Worm (Caenorhabditis elegans) whole organism, young adult: ENCODE results near the gene phyh-1.

Experiments used
- B0019.2 ChIP-seq: fragments of 200-800 bp; sonication (Bioruptor generic); conservative IDR thresholded peaks from 2 replicates; pipeline ENCODE4 v1.3.6; 2022; ENCODE audit warnings: missing genetic modification reagents, missing genetic modification characterization, missing compliant biosample characterization
- B0035.1 ChIP-seq: sonication (generic microtip); optimal IDR thresholded peaks from 2 replicates; lab custom pipeline; 2016; ENCODE audit warnings: missing genetic modification characterization, mild to moderate bottlenecking, missing compliant biosample characterization, missing genotype, missing genetic modification reagents
- F23B12.7 ChIP-seq: sonication (generic microtip); optimal IDR thresholded peaks from 2 replicates; lab custom pipeline; 2017; ENCODE audit warnings: missing genetic modification characterization, mild to moderate bottlenecking, missing compliant biosample characterization, antibody characterized with exemption, moderate library complexity; ENCODE audit not compliant: insufficient read depth
- F33H1.4 ChIP-seq: fragments of 200-800 bp; sonication (Bioruptor generic); IDR thresholded peaks from 2 replicates; pipeline ENCODE4 v1.3.6; 2022; ENCODE audit warnings: missing genetic modification reagents, missing genetic modification characterization, missing compliant biosample characterization
- F37B4.10 ChIP-seq: fragments of 200-800 bp; sonication (Bioruptor generic); IDR thresholded peaks from 2 replicates; pipeline ENCODE4 v1.3.6; 2022; ENCODE audit warnings: missing genetic modification characterization, missing compliant biosample characterization
- F55B11.4 ChIP-seq: sonication (generic microtip); optimal IDR thresholded peaks from 2 replicates; lab custom pipeline; 2016; ENCODE audit warnings: missing compliant biosample characterization, missing genetic modification characterization, borderline replicate concordance; ENCODE audit not compliant: insufficient read depth
- K12H6.12 ChIP-seq: fragments of 200-800 bp; sonication (Bioruptor generic); optimal IDR thresholded peaks from 2 replicates; lab custom pipeline; 2018; ENCODE audit warnings: mild to moderate bottlenecking, missing genetic modification characterization, missing compliant biosample characterization
- T26A5.8 ChIP-seq: sonication (generic microtip); optimal IDR thresholded peaks from 2 replicates; lab custom pipeline; 2016; ENCODE audit warnings: missing genetic modification characterization, missing compliant biosample characterization
- aptf-2 ChIP-seq: fragments of 200-800 bp; sonication (Bioruptor generic); conservative IDR thresholded peaks from 2 replicates; pipeline ENCODE4 v1.3.6; 2022; ENCODE audit warnings: missing genetic modification reagents, missing genetic modification characterization, missing compliant biosample characterization
- aptf-3 ChIP-seq: fragments of 200-800 bp; sonication (Bioruptor generic); IDR thresholded peaks from 2 replicates; pipeline ENCODE4 v1.3.6; 2022; ENCODE audit warnings: missing genetic modification characterization, missing compliant biosample characterization
- attf-5 ChIP-seq: fragments of 200-800 bp; sonication (Bioruptor generic); optimal IDR thresholded peaks from 2 replicates; lab custom pipeline; 2018; ENCODE audit warnings: mild to moderate bottlenecking, missing genetic modification characterization, missing compliant biosample characterization
- attf-6 ChIP-seq: fragments of 200-800 bp; sonication (Bioruptor generic); IDR thresholded peaks from 2 replicates; pipeline ENCODE4 v1.3.6; 2022; ENCODE audit warnings: missing genetic modification reagents, missing genetic modification characterization, missing compliant biosample characterization
- bed-1 ChIP-seq: fragments of 200-800 bp; sonication (Bioruptor generic); IDR thresholded peaks from 2 replicates; pipeline ENCODE4 v1.3.6; 2022; ENCODE audit warnings: missing genetic modification reagents, missing genetic modification characterization, missing compliant biosample characterization
- bed-2 ChIP-seq: fragments of 200-800 bp; sonication (Bioruptor generic); IDR thresholded peaks from 2 replicates; pipeline ENCODE4 v1.3.6; 2022; ENCODE audit warnings: missing genetic modification reagents, missing genetic modification characterization, missing compliant biosample characterization
- cebp-1 ChIP-seq, 2 experiments: fragments of 200-800 bp in 1 of 2; sonication (Bioruptor generic) in 1 of 2; sonication (generic microtip) in 1 of 2; IDR thresholded peaks in 1 of 2; optimal IDR thresholded peaks in 1 of 2; 2 replicates each; pipeline versions ENCODE4 v1.3.6 to Lab custom; 2017 to 2022; ENCODE audit warnings: missing compliant biosample characterization in 2 of 2, missing genetic modification characterization in 2 of 2, mild to moderate bottlenecking in 1 of 2, missing genetic modification reagents in 1 of 2, moderate library complexity in 1 of 2
- ceh-40 ChIP-seq: fragments of 200-800 bp; sonication (Bioruptor generic); IDR thresholded peaks from 2 replicates; pipeline ENCODE4 v1.3.6; 2022; ENCODE audit warnings: missing genetic modification characterization, missing compliant biosample characterization
- ceh-58 ChIP-seq: fragments of 200-800 bp; sonication (Bioruptor generic); IDR thresholded peaks from 2 replicates; pipeline ENCODE4 v1.3.6; 2022; ENCODE audit warnings: missing genetic modification characterization, missing compliant biosample characterization
- chd-7 ChIP-seq: sonication (generic microtip); optimal IDR thresholded peaks from 2 replicates; lab custom pipeline; 2016; ENCODE audit warnings: mild to moderate bottlenecking, missing genetic modification characterization, moderate library complexity, missing compliant biosample characterization
- efl-1 ChIP-seq: fragments of 150-350 bp; optimal IDR thresholded peaks from 2 replicates; lab custom pipeline; 2014; ENCODE audit warnings: missing biosample characterization, missing genetic modification reagents, missing genetic modification characterization
- egl-18 ChIP-seq: fragments of 200-800 bp; sonication (Bioruptor generic); IDR thresholded peaks from 2 replicates; pipeline ENCODE4 v1.3.6; 2022; ENCODE audit warnings: missing genetic modification reagents, missing genetic modification characterization, missing compliant biosample characterization
- egrh-3 ChIP-seq: fragments of 200-800 bp; sonication (Bioruptor generic); IDR thresholded peaks from 2 replicates; pipeline ENCODE4 v1.3.6; 2022; ENCODE audit warnings: missing genetic modification reagents, missing genetic modification characterization, missing compliant biosample characterization
- him-1 ChIP-seq: sonication (generic microtip); optimal IDR thresholded peaks from 2 replicates; lab custom pipeline; 2016; ENCODE audit warnings: missing genotype, missing genetic modification reagents, missing genetic modification characterization, missing compliant biosample characterization
- hmg-1.2 ChIP-seq: fragments of 200-800 bp; sonication (Bioruptor generic); IDR thresholded peaks from 2 replicates; pipeline ENCODE4 v1.3.6; 2022; ENCODE audit warnings: missing genetic modification reagents, missing genetic modification characterization, missing compliant biosample characterization
- hmg-20 ChIP-seq: fragments of 200-800 bp; sonication (Bioruptor generic); IDR thresholded peaks from 2 replicates; pipeline ENCODE4 v1.3.6; 2022; ENCODE audit warnings: missing genetic modification reagents, missing genetic modification characterization, missing compliant biosample characterization
- lag-1 ChIP-seq: fragments of 200-800 bp; sonication (Bioruptor generic); IDR thresholded peaks from 2 replicates; pipeline ENCODE4 v1.3.6; 2022; ENCODE audit warnings: missing genetic modification reagents, missing genetic modification characterization, missing compliant biosample characterization
- let-526 ChIP-seq: fragments of 200-800 bp; sonication (Bioruptor generic); IDR thresholded peaks from 2 replicates; pipeline ENCODE4 v1.3.6; 2022; ENCODE audit warnings: missing genetic modification reagents, missing genetic modification characterization, missing compliant biosample characterization
- madf-10 ChIP-seq: sonication (generic microtip); optimal IDR thresholded peaks from 2 replicates; lab custom pipeline; 2016; ENCODE audit warnings: mild to moderate bottlenecking, missing genetic modification characterization, missing compliant biosample characterization
- mes-4 ChIP-seq: sonication (generic microtip); optimal IDR thresholded peaks from 2 replicates; lab custom pipeline; 2016; ENCODE audit warnings: missing genotype, missing genetic modification characterization, missing compliant biosample characterization
- nfya-1 ChIP-seq: sonication (generic microtip); optimal IDR thresholded peaks from 2 replicates; lab custom pipeline; 2017; ENCODE audit warnings: antibody characterized with exemption, missing compliant biosample characterization, missing genetic modification characterization, borderline replicate concordance; ENCODE audit not compliant: insufficient read depth
- nfya-2 ChIP-seq: fragments of 200-800 bp; sonication (Bioruptor generic); IDR thresholded peaks from 2 replicates; pipeline ENCODE4 v1.3.6; 2022; ENCODE audit warnings: missing genetic modification reagents, missing genetic modification characterization, missing compliant biosample characterization
- nhr-179 ChIP-seq: sonication (generic microtip); optimal IDR thresholded peaks from 2 replicates; lab custom pipeline; 2016; ENCODE audit warnings: mild to moderate bottlenecking, missing genetic modification characterization, missing compliant biosample characterization
- pbrm-1 ChIP-seq: fragments of 200-800 bp; sonication (Bioruptor generic); IDR thresholded peaks from 2 replicates; pipeline ENCODE4 v1.3.6; 2022; ENCODE audit warnings: missing genetic modification reagents, missing genetic modification characterization, missing compliant biosample characterization
- rpc-1 ChIP-seq, 2 experiments: fragments of 150-350 bp in 1 of 2; sonication (generic microtip) in 1 of 2; optimal IDR thresholded peaks; 2 replicates each; lab custom pipeline; 2014 to 2018; ENCODE audit warnings: missing biosample characterization in 1 of 2, missing genetic modification characterization in 1 of 2, missing genetic modification reagents in 1 of 2, missing genotype in 1 of 2
- sptf-2 ChIP-seq: fragments of 200-800 bp; sonication (Bioruptor generic); optimal IDR thresholded peaks from 2 replicates; lab custom pipeline; 2018; ENCODE audit warnings: mild to moderate bottlenecking, missing genetic modification characterization, missing compliant biosample characterization
- tbp1 ChIP-seq: fragments of 200-800 bp; sonication (Bioruptor generic); optimal IDR thresholded peaks from 2 replicates; lab custom pipeline; 2018; ENCODE audit warnings: mild to moderate bottlenecking, missing genetic modification characterization, missing compliant biosample characterization
- tbx-9 ChIP-seq: sonication (generic microtip); optimal IDR thresholded peaks from 2 replicates; lab custom pipeline; 2016; ENCODE audit warnings: borderline replicate concordance, missing genetic modification characterization, inconsistent platforms, missing compliant biosample characterization
- unc-130 ChIP-seq: sonication (generic microtip); optimal IDR thresholded peaks from 2 replicates; lab custom pipeline; 2016; ENCODE audit warnings: missing genetic modification reagents, missing genetic modification characterization, missing compliant biosample characterization
- zfh-2 ChIP-seq: fragments of 200-800 bp; sonication (Bioruptor generic); conservative IDR thresholded peaks from 2 replicates; pipeline ENCODE4 v1.3.6; 2022; ENCODE audit warnings: missing genetic modification reagents, missing genetic modification characterization, missing compliant biosample characterization
- ztf-22 ChIP-seq: fragments of 200-800 bp; sonication (Bioruptor generic); optimal IDR thresholded peaks from 2 replicates; lab custom pipeline; 2018; ENCODE audit warnings: mild to moderate bottlenecking, missing genetic modification characterization, moderate library complexity, missing compliant biosample characterization
- ztf-26 ChIP-seq: sonication (generic microtip); optimal IDR thresholded peaks from 2 replicates; lab custom pipeline; 2017; ENCODE audit warnings: missing genetic modification characterization, missing compliant biosample characterization
- ztf-3 ChIP-seq: fragments of 200-800 bp; sonication (Bioruptor generic); optimal IDR thresholded peaks from 2 replicates; lab custom pipeline; 2018; ENCODE audit warnings: mild to moderate bottlenecking, missing genetic modification characterization, missing compliant biosample characterization

The phyh-1 gene

DNA sequence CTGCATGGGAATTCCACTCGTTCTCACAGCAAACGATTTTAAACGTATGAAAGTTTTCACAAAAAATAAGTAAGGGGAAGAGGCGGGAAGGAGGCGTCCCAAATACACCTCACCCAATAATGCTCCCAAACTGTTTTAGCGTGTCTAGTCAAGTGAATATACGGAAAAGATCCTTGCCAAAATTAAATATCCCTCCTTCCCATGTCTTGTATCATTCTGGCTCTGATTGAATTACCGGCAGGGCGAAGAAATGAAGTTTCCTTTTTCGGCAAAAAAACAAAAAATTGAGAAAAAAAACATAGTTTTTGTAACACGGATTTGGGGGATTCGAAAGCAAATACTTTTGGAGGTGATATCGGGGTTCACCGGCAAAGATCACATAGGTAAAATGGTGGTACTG lies 20.3 kb downstream of the phyh-1 start (continued):
- TF ChIP-seq him-1 (tag; lab: Kevin White, UChicago): no peak
- TF ChIP-seq bed-1 (GFP tag; lab: Robert Waterston, UW): no peak

DNA sequence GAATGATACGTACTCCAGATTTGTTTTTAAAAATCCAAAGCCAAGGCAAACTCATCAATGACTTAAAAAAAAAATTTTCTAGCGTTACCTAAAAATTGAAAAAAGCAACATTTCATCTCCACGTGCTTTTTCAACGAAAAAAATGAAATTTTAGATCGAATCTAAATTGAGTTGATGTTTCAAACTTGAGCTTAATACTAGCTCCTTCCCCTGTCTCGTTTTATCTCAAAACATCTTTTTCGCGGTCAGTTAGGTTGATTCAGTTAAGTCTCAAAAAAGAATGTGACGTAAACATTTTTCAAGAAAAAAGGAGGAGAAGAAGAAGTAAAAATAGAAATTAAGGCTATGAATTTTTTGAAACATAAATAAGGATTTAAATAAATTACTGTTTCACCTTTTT lies 22.2 kb downstream of the phyh-1 start:
- no peak for TF ChIP-seq madf-10 (tag; lab: Kevin White, UChicago)
- no peak for TF ChIP-seq nhr-179
- TF ChIP-seq rpc-1 (optimal IDR thresholded peaks at IDR 0.05; lab: Kevin White, UChicago): no peak
- no peak for TF ChIP-seq rpc-1 (tag; optimal IDR thresholded peaks at IDR 0.05; lab: Kevin White, UChicago)

DNA sequence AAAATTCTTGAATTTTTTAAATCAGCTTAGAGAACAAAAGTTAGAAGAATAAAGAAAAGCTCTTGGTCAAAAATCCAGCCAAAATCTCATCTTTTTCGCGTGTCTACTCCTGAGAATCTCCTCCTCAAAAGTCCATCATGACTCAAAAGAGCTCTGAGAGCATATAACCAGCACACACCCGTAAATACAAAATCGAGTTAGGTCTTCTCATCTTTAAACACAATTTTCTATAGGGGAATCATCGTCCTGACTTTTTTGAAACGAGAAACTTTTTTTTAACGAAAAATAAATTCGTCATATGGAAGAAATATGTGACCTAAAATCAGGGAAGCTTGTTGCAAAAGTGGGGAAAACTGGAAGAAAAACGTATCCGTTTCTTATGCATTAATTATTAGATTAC lies 25.7 kb downstream of the phyh-1 start:
- no peak for TF ChIP-seq efl-1

DNA sequence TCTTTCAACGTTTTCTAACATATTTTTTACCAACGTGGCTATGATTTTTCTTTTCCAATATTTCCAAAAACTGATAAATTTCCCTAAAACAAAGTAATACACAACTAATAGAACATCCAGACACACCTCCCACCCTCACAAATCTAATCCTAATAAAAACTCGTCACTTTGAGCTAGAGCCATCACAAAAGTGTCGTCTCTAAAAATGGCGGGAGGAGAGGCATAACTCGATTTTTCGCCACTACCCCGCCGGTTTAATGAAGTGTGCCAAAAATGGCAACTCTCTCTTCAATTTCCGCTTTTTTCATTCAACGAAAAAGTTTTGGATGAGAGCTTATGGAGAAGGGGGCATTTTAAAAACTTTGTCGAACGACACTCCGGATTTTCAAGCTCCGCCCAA lies 26.3 kb downstream of the phyh-1 start:
- no peak for TF ChIP-seq hmg-20
- TF ChIP-seq K12H6.12: no peak
- no peak for TF ChIP-seq egrh-3 (GFP tag; lab: Robert Waterston, UW)
- TF ChIP-seq attf-6 (GFP tag; lab: Robert Waterston, UW): no peak
- no peak for TF ChIP-seq tbx-9 (tag; lab: Kevin White, UChicago)
- TF ChIP-seq pbrm-1 (GFP tag; lab: Robert Waterston, UW): no peak
- no peak for TF ChIP-seq ztf-22 (GFP tag; lab: Kevin White, UChicago)
- TF ChIP-seq hmg-1.2 (GFP tag; lab: Robert Waterston, UW): no peak
- TF ChIP-seq F33H1.4 (GFP tag; lab: Robert Waterston, UW): no peak
- TF ChIP-seq nfya-1 (tag; lab: Kevin White, UChicago): no peak
- no peak for TF ChIP-seq lag-1 (GFP tag; lab: Robert Waterston, UW)
- TF ChIP-seq B0019.2 (GFP tag; lab: Robert Waterston, UW): no peak
- no peak for TF ChIP-seq ceh-58 (GFP tag; lab: Robert Waterston, UW)
- no peak for TF ChIP-seq tbp1 (GFP tag; lab: Kevin White, UChicago)
- no peak for TF ChIP-seq nhr-179
- TF ChIP-seq attf-5: no peak
- no peak for TF ChIP-seq zfh-2 (GFP tag; lab: Robert Waterston, UW)
- no peak for TF ChIP-seq aptf-2

DNA sequence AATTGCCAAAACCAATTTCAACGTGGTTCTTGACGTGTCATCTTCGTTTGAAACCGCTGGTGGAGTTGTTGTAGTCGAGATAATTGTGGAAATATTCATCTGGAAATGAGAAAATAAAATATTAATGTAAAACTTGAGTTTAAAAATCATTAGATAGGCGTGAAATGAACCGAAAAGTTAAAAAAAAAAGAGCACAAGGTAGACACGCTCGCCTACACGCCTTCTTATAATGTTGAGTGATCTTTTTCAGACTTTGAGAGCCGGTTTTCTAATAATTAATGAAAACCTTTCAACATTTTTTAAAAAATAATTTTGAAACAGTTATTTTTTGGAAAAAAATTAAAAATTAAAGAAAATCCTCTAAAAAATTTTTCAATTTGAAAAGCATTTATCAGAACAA lies 28.3 kb downstream of the phyh-1 start, which contains the start of gene npr-32:
npr-32 (minus strand) TSS at position 101 of the 400 bp plus-strand sequence.
- TF ChIP-seq cebp-1 (GFP tag; IDR thresholded peaks at IDR 0.05; lab: Robert Waterston, UW) (no peak), cebp-1 (tag; optimal IDR thresholded peaks at IDR 0.05; lab: Kevin White, UChicago) (no peak), F23B12.7 (tag; lab: Kevin White, UChicago) (no peak), T26A5.8 (tag; lab: Kevin White, UChicago) (no peak), ztf-26 (tag; lab: Kevin White, UChicago) (no peak), bed-2 (GFP tag; lab: Robert Waterston, UW) (no peak), F55B11.4 (tag; lab: Kevin White, UChicago) (no peak), egl-18 (GFP tag; lab: Robert Waterston, UW) (no peak), aptf-3 (GFP tag; lab: Robert Waterston, UW) (no peak), chd-7 (no peak), unc-130 (GFP tag; lab: Kevin White, UChicago) (no peak), nfya-2 (no peak), mes-4 (tag; lab: Kevin White, UChicago) (no peak), F37B4.10 (GFP tag; lab: Robert Waterston, UW) (no peak), ceh-40 (GFP tag; lab: Robert Waterston, UW) (no peak), B0035.1 (tag; lab: Kevin White, UChicago) (no peak), ztf-3 (GFP tag; lab: Kevin White, UChicago) (no peak), sptf-2 (no peak), let-526 (GFP tag; lab: Robert Waterston, UW) (no peak)
- TF ChIP-seq, all 124 proteins: peak for 0
